Worm (Caenorhabditis elegans): Measurements from ENCODE around the gene T10G3.4.

The T10G3.4 gene

DNA sequence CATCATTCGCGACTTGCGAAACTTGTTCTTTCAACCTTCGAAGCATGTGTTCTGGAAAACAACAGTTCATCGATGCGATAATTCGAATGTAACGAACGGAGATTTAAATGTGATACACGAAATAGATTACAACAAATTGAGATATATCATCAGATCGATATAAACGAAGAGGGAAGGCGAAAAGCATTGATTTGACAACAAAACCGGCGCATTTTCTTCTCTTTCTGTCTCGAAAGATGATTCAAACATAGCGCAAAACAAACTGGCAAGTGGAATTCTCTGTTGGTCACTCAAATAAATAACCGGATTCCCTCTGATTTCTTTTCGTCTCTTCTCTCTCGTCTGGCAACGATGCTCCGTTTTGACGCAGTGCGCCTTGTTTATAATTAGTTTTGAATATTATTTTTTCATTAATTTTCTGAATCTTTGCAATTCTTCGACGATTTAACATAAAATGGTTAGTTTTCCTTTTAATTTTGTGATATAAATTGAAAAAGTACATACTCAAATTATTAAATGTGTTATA is 13.1 kb upstream of the T10G3.4 start, which contains the start of the genes eea-1 and gut-2 (continued):
- TF ChIP-seq unc-130 (tag; optimal IDR thresholded peaks at IDR 0.05): peak; percentile 54
- no peak for TF ChIP-seq ceh-90 (tag; optimal IDR thresholded peaks at IDR 0.05)
- peak; percentile 44 for TF ChIP-seq dsc-1 (tag; optimal IDR thresholded peaks at IDR 0.05)
- TF ChIP-seq dpl-1 (GFP tag; optimal IDR thresholded peaks at IDR 0.05): peak; percentile 56 to 80 (median 73)
- TF ChIP-seq zip-4 (GFP tag; optimal IDR thresholded peaks at IDR 0.05): no peak
- TF ChIP-seq skn-1 (tag; optimal IDR thresholded peaks at IDR 0.05): peak; percentile 51
- peak; percentile 37 for TF ChIP-seq irx-1 (tag; optimal IDR thresholded peaks at IDR 0.05)
- peak; percentile 77 for TF ChIP-seq C16A3.4 (tag; optimal IDR thresholded peaks at IDR 0.05)
- peak; percentile 60 for TF ChIP-seq nhr-19 (GFP tag; conservative IDR thresholded peaks at IDR 0.05)
- no peak for TF ChIP-seq lir-3 (tag; optimal IDR thresholded peaks at IDR 0.05; ENCODE audit: poor library complexity)
- peak; percentile 88 for TF ChIP-seq snu-23 (GFP tag; optimal IDR thresholded peaks at IDR 0.05)
- peak; percentile 80 for TF ChIP-seq nhr-71 (tag; optimal IDR thresholded peaks at IDR 0.05)

DNA sequence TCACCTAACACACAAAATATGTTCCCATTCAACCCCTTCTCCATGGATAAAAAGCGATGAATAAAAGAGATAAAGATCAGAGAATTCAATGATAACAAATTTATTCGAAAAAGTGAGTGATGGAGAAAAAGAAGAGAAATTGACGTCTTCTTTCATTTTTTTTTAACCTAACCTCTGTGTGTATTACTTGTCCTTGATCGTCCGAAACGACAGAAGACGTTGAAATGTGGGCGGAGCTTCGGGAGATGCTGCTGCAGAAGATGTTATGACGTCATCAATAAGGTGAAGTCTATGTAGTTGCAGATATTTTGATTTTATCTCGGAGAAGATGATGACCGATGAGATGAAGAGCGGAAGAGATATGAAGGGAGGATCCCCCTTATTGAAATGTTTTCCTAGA is 5.6 kb upstream of the T10G3.4 start, which contains the start of gene T10G3.3:
TSS of gene T10G3.3 (minus strand) at position 370 of the 400 bp plus-strand sequence.
- TF ChIP-seq nhr-71 (tag; optimal IDR thresholded peaks at IDR 0.05): peak; percentile 41
- no peak for TF ChIP-seq egl-13 (tag; optimal IDR thresholded peaks at IDR 0.05)
- TF ChIP-seq skn-1 (tag; optimal IDR thresholded peaks at IDR 0.05): no peak
- TF ChIP-seq grh-1 (GFP tag; IDR thresholded peaks at IDR 0.05): peak; percentile 44
- peak; percentile 38 for TF ChIP-seq snu-23 (GFP tag; optimal IDR thresholded peaks at IDR 0.05)
- no peak for TF ChIP-seq F16B12.6 (tag; optimal IDR thresholded peaks at IDR 0.05)
- TF ChIP-seq blmp-1 (tag; optimal IDR thresholded peaks at IDR 0.05): peak; percentile 96
- TF ChIP-seq mdl-1 (tag; optimal IDR thresholded peaks at IDR 0.05): no peak
- TF ChIP-seq nhr-90 (tag; optimal IDR thresholded peaks at IDR 0.05; ENCODE audit: poor library complexity): peak; percentile 29
- TF ChIP-seq mep-1 (tag; optimal IDR thresholded peaks at IDR 0.05): peak; percentile 2
- TF ChIP-seq fkh-4 (tag; optimal IDR thresholded peaks at IDR 0.05; ENCODE audit: borderline replicate concordance): no peak
- peak in 2 of 6 experiments; percentile 50 to 69 for TF ChIP-seq elt-3 (tag; optimal IDR thresholded peaks at IDR 0.05)
- TF ChIP-seq nhr-85 (tag): peak; percentile 93
- peak; percentile 56 for TF ChIP-seq nhr-20 (tag; optimal IDR thresholded peaks at IDR 0.05)
- peak; percentile 60 for TF ChIP-seq lin-14 (GFP tag; optimal IDR thresholded peaks at IDR 0.05)

DNA sequence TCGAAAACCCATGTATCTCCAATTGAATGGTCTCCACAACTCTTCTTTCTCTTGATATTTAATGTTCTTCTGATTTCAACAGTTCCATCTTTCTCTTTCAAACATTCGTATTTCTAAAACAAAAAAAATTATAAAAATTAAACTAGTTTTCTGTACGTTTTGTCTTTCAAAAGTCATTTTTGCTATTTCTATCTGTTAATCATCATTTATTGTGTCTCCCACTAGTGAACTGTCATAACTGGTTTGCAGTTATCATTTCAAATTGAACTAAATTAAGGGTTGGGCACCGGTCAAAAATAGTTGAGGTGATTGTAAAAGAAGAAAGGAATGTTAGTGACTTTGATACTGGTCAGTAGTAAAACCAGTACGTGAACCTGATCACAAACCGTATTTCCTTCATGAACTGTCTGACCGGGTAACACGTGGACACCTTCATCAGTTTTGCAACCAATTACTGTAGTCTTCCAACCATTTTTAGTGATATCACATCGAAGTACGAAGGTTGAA is 4.1 kb upstream of the T10G3.4 start:
- TF ChIP-seq hlh-4 (tag; optimal IDR thresholded peaks at IDR 0.05) (no peak), zag-1 (tag; optimal IDR thresholded peaks at IDR 0.05) (no peak), lin-35 (GFP tag; optimal IDR thresholded peaks at IDR 0.05) (no peak), lin-14 (GFP tag; optimal IDR thresholded peaks at IDR 0.05) (peak; percentile 37), nhr-85 (tag) (peak; percentile 85), elt-3 (tag; optimal IDR thresholded peaks at IDR 0.05) (peak in 1 of 6 experiments; percentile 63), Y116A8C.19 (tag; optimal IDR thresholded peaks at IDR 0.05; ENCODE audit: borderline replicate concordance) (no peak), lsy-2 (tag; optimal IDR thresholded peaks at IDR 0.05) (peak in 1 of 2 experiments; percentile 30), isw-1 (GFP tag; IDR thresholded peaks at IDR 0.05) (no peak), aly-2 (tag; optimal IDR thresholded peaks at IDR 0.05) (no peak), mep-1 (tag; optimal IDR thresholded peaks at IDR 0.05) (no peak), nhr-71 (tag; optimal IDR thresholded peaks at IDR 0.05) (peak; percentile 4), xbp-1 (tag; optimal IDR thresholded peaks at IDR 0.05) (no peak), C16A3.4 (tag; optimal IDR thresholded peaks at IDR 0.05) (no peak), tbx-2 (tag; optimal IDR thresholded peaks at IDR 0.05) (no peak), efl-1 (optimal IDR thresholded peaks at IDR 0.05) (no peak), efl-1 (GFP tag; optimal IDR thresholded peaks at IDR 0.05 in 1 of 2) (peak in 1 of 2 experiments; percentile 3), nhr-76 (tag; optimal IDR thresholded peaks at IDR 0.05) (no peak), lin-15B (tag; optimal IDR thresholded peaks at IDR 0.05) (no peak), sptf-1 (tag; optimal IDR thresholded peaks at IDR 0.05) (no peak), lin-39 (tag; optimal IDR thresholded peaks at IDR 0.05) (no peak), unc-130 (tag; optimal IDR thresholded peaks at IDR 0.05) (peak; percentile 31), sup-37 (GFP tag; optimal IDR thresholded peaks at IDR 0.05) (no peak), ceh-8 (GFP tag; optimal IDR thresholded peaks at IDR 0.05) (no peak), nhr-19 (GFP tag; conservative IDR thresholded peaks at IDR 0.05) (0 out of 2 replicates have a peak, but pooled peaks have one; percentile 14), sox-4 (tag; optimal IDR thresholded peaks at IDR 0.05) (no peak), pax-3 (tag; optimal IDR thresholded peaks at IDR 0.05) (no peak), nhr-20 (tag; optimal IDR thresholded peaks at IDR 0.05) (peak; percentile 40), blmp-1 (tag; optimal IDR thresholded peaks at IDR 0.05) (peak; percentile 34), elt-2 (tag; optimal IDR thresholded peaks at IDR 0.05) (no peak), ztf-11 (tag; optimal IDR thresholded peaks at IDR 0.05) (no peak), hlh-17 (GFP tag; optimal IDR thresholded peaks at IDR 0.05; ENCODE audit: borderline replicate concordance) (no peak), grh-1 (GFP tag; IDR thresholded peaks at IDR 0.05) (peak; percentile 61; the same call in 1 of the 2 replicates)

Data from whole organism, L1 larva.